Fruit fly (Drosophila melanogaster) whole organism, embryonic: Measurements from ENCODE around the gene Obp19d.

Experiments
- Adf1 ChIP-seq: fragments of 200-800 bp; sonication (Bioruptor generic); IDR thresholded peaks from 2 replicates; pipeline ENCODE4 v1.3.6; 2022; ENCODE audit warnings: missing biosample characterization, missing genetic modification characterization
- Atf-2 ChIP-seq: fragments of 200-800 bp; sonication (Bioruptor generic); optimal IDR thresholded peaks from 2 replicates; lab custom pipeline; 2016; ENCODE audit warnings: missing biosample characterization, missing genetic modification characterization
- BEAF-32 ChIP-seq: fragments of 200-800 bp; sonication (Bioruptor generic); optimal IDR thresholded peaks from 3 replicates; lab custom pipeline; 2017; ENCODE audit warnings: missing biosample characterization, missing genetic modification characterization, mild to moderate bottlenecking, moderate library complexity, missing genetic modification reagents
- BtbVII ChIP-seq: fragments of 200-800 bp; sonication (Bioruptor generic); optimal IDR thresholded peaks from 3 replicates; lab custom pipeline; 2017; ENCODE audit warnings: missing biosample characterization, mild to moderate bottlenecking, missing genetic modification characterization
- CG10979 ChIP-seq: fragments of 200-800 bp; sonication (Bioruptor generic); optimal IDR thresholded peaks from 2 replicates; lab custom pipeline; 2018; ENCODE audit warnings: missing biosample characterization, mild to moderate bottlenecking, missing genetic modification characterization, moderate library complexity
- CG11504 ChIP-seq: fragments of 200-800 bp; sonication (Bioruptor generic); optimal IDR thresholded peaks from 3 replicates; lab custom pipeline; 2019; ENCODE audit warnings: missing biosample characterization, mild to moderate bottlenecking, missing genetic modification characterization, moderate library complexity
- CG12219 ChIP-seq: fragments of 200-800 bp; sonication (Bioruptor generic); optimal IDR thresholded peaks from 3 replicates; lab custom pipeline; 2018; ENCODE audit warnings: missing biosample characterization, mild to moderate bottlenecking, missing genetic modification characterization
- CG12299 ChIP-seq: fragments of 200-800 bp; sonication (Bioruptor generic); optimal IDR thresholded peaks from 2 replicates; lab custom pipeline; 2018; ENCODE audit warnings: missing biosample characterization, mild to moderate bottlenecking, missing genetic modification characterization
- CG12659 ChIP-seq: fragments of 200-800 bp; sonication (Bioruptor generic); optimal IDR thresholded peaks from 3 replicates; lab custom pipeline; 2017; ENCODE audit warnings: mild to moderate bottlenecking, missing biosample characterization, missing genetic modification reagents, missing genetic modification characterization
- CG13775 ChIP-seq: fragments of 200-800 bp; sonication (Bioruptor generic); optimal IDR thresholded peaks from 3 replicates; lab custom pipeline; 2017; ENCODE audit warnings: missing biosample characterization, mild to moderate bottlenecking, missing genetic modification characterization
- CG1603 ChIP-seq: fragments of 200-800 bp; sonication (Bioruptor generic); optimal IDR thresholded peaks from 2 replicates; lab custom pipeline; 2019; ENCODE audit warnings: missing biosample characterization, mild to moderate bottlenecking, missing genetic modification characterization, moderate library complexity
- CG18619 ChIP-seq: fragments of 200-800 bp; sonication (Bioruptor generic); optimal IDR thresholded peaks from 3 replicates; lab custom pipeline; 2017; ENCODE audit warnings: missing biosample characterization, mild to moderate bottlenecking, missing genetic modification characterization
- CG2712 ChIP-seq: fragments of 200-800 bp; optimal IDR thresholded peaks from 3 replicates; lab custom pipeline; 2019; ENCODE audit warnings: missing biosample characterization, mild to moderate bottlenecking, missing genetic modification characterization, moderate library complexity
- CG33557 ChIP-seq: fragments of 200-800 bp; sonication (Bioruptor generic); optimal IDR thresholded peaks from 2 replicates; lab custom pipeline; 2019; ENCODE audit warnings: missing biosample characterization, mild to moderate bottlenecking, missing genetic modification characterization, moderate library complexity
- CG34422 ChIP-seq: fragments of 200-800 bp; sonication (Bioruptor generic); IDR thresholded peaks from 3 replicates; pipeline ENCODE4 v1.3.6; 2022; ENCODE audit warnings: missing biosample characterization, missing genetic modification characterization
- CG4282 ChIP-seq: fragments of 200-800 bp; sonication (Bioruptor generic); optimal IDR thresholded peaks from 2 replicates; lab custom pipeline; 2016; ENCODE audit warnings: missing biosample characterization, missing genetic modification characterization
- CG7839 ChIP-seq: fragments of 200-800 bp; sonication (Bioruptor generic); optimal IDR thresholded peaks from 3 replicates; lab custom pipeline; 2018; ENCODE audit warnings: missing biosample characterization, mild to moderate bottlenecking, missing genetic modification characterization, moderate library complexity
- CG7987 ChIP-seq: fragments of 200-800 bp; sonication (Bioruptor generic); optimal IDR thresholded peaks from 2 replicates; lab custom pipeline; 2018; ENCODE audit warnings: missing biosample characterization, mild to moderate bottlenecking, missing genetic modification characterization, moderate library complexity
- CG8290 ChIP-seq, 3 experiments: fragments of 200-800 bp; sonication (Bioruptor generic); optimal IDR thresholded peaks; 2 replicates each; lab custom pipeline; 2016 to 2019; ENCODE audit warnings: missing biosample characterization in 3 of 3, missing genetic modification characterization in 3 of 3, mild to moderate bottlenecking in 2 of 3, moderate library complexity in 1 of 3
- Doc3 ChIP-seq: fragments of 200-800 bp; sonication (Bioruptor generic); IDR thresholded peaks from 3 replicates; pipeline ENCODE4 v1.3.6; 2022; ENCODE audit warnings: missing biosample characterization, missing genetic modification characterization; ENCODE audit not compliant: partially characterized antibody
- Dref ChIP-seq: fragments of 200-800 bp; sonication (Bioruptor generic); IDR thresholded peaks from 2 replicates; pipeline ENCODE4 v1.3.6; 2022; ENCODE audit warnings: missing biosample characterization, missing genetic modification characterization
- HLH54F ChIP-seq: fragments of 200-800 bp; sonication (Bioruptor generic); optimal IDR thresholded peaks from 3 replicates; lab custom pipeline; 2016; ENCODE audit warnings: missing biosample characterization, missing genetic modification characterization
- Hsf ChIP-seq: fragments of 200-800 bp; sonication (Bioruptor generic); optimal IDR thresholded peaks from 3 replicates; lab custom pipeline; 2016; ENCODE audit warnings: missing biosample characterization, missing genetic modification characterization
- Kr ChIP-seq: fragments of 200-800 bp; sonication (Bioruptor generic); optimal IDR thresholded peaks from 2 replicates; lab custom pipeline; 2017; ENCODE audit warnings: missing biosample characterization, mild to moderate bottlenecking, missing genetic modification characterization
- Meics ChIP-seq: fragments of 200-800 bp; sonication (Bioruptor generic); optimal IDR thresholded peaks from 2 replicates; lab custom pipeline; 2017; ENCODE audit warnings: missing biosample characterization, mild to moderate bottlenecking, missing genetic modification characterization
- Myb ChIP-seq: fragments of 200-800 bp; sonication (Bioruptor generic); optimal IDR thresholded peaks from 2 replicates; lab custom pipeline; 2016; ENCODE audit warnings: missing biosample characterization, missing genetic modification characterization
- Nf-YC ChIP-seq: fragments of 200-800 bp; optimal IDR thresholded peaks from 3 replicates; lab custom pipeline; 2019; ENCODE audit warnings: missing biosample characterization, mild to moderate bottlenecking, missing genetic modification characterization, moderate library complexity
- Optix ChIP-seq: fragments of 200-800 bp; sonication (Bioruptor generic); IDR thresholded peaks from 3 replicates; pipeline ENCODE4 v1.3.6; 2022; ENCODE audit warnings: missing biosample characterization, missing genetic modification characterization
- Scr ChIP-seq: fragments of 200-800 bp; sonication (Bioruptor generic); IDR thresholded peaks from 2 replicates; pipeline ENCODE4 v1.3.6; 2022; ENCODE audit warnings: missing biosample characterization, missing genetic modification characterization; ENCODE audit not compliant: partially characterized antibody
- Sry-β ChIP-seq: fragments of 200-800 bp; sonication (Bioruptor generic); optimal IDR thresholded peaks from 2 replicates; lab custom pipeline; 2018; ENCODE audit warnings: missing biosample characterization, mild to moderate bottlenecking, missing genetic modification characterization, moderate library complexity
- ac ChIP-seq: fragments of 200-800 bp; sonication (Bioruptor generic); optimal IDR thresholded peaks from 3 replicates; lab custom pipeline; 2017; ENCODE audit warnings: missing biosample characterization, mild to moderate bottlenecking, missing genetic modification characterization
- bsh ChIP-seq, 2 experiments: fragments of 200-800 bp; sonication (Bioruptor generic); optimal IDR thresholded peaks; 2 replicates each; lab custom pipeline; 2017 to 2018; ENCODE audit warnings: mild to moderate bottlenecking in 2 of 2, missing biosample characterization in 2 of 2, missing genetic modification characterization in 2 of 2, moderate library complexity in 1 of 2
- chif ChIP-seq, 2 experiments: fragments of 200-800 bp; sonication (Bioruptor generic); optimal IDR thresholded peaks; 3 replicates each; lab custom pipeline; 2016; ENCODE audit warnings: missing biosample characterization in 2 of 2, missing genetic modification characterization in 2 of 2
- emc ChIP-seq: fragments of 200-800 bp; sonication (Bioruptor generic); optimal IDR thresholded peaks from 2 replicates; lab custom pipeline; 2016; ENCODE audit warnings: missing biosample characterization, missing genetic modification characterization
- esg ChIP-seq: fragments of 200-800 bp; sonication (Bioruptor generic); conservative IDR thresholded peaks from 2 replicates; pipeline ENCODE4 v1.3.6; 2022; ENCODE audit warnings: missing biosample characterization, missing genetic modification characterization
- lmd ChIP-seq: fragments of 200-800 bp; sonication (Bioruptor generic); IDR thresholded peaks from 2 replicates; pipeline ENCODE4 v1.3.6; 2022; ENCODE audit warnings: missing biosample characterization, missing genetic modification characterization
- mirr ChIP-seq: fragments of 200-800 bp; sonication (Bioruptor generic); optimal IDR thresholded peaks from 3 replicates; lab custom pipeline; 2018; ENCODE audit warnings: missing biosample characterization, mild to moderate bottlenecking, missing genetic modification characterization
- shn ChIP-seq: fragments of 200-800 bp; sonication (Bioruptor generic); optimal IDR thresholded peaks from 3 replicates; lab custom pipeline; 2016; ENCODE audit warnings: missing biosample characterization, missing genetic modification characterization
- sisA ChIP-seq: fragments of 200-800 bp; sonication (Bioruptor generic); IDR thresholded peaks from 2 replicates; pipeline ENCODE4 v1.3.6; 2022; ENCODE audit warnings: missing biosample characterization, missing genetic modification characterization
- sna ChIP-seq: fragments of 200-800 bp; sonication (Bioruptor generic); IDR thresholded peaks from 2 replicates; pipeline ENCODE4 v1.3.6; 2022; ENCODE audit warnings: missing biosample characterization, missing genetic modification characterization; ENCODE audit not compliant: partially characterized antibody
- ssp ChIP-seq: fragments of 200-800 bp; sonication (Bioruptor generic); IDR thresholded peaks from 2 replicates; pipeline ENCODE4 v1.3.6; 2022; ENCODE audit warnings: missing biosample characterization, missing genetic modification characterization
- tio ChIP-seq: fragments of 200-800 bp; sonication (Bioruptor generic); optimal IDR thresholded peaks from 2 replicates; lab custom pipeline; 2017; ENCODE audit warnings: missing biosample characterization, missing genetic modification characterization, inconsistent platforms
- unc-4 ChIP-seq: fragments of 200-800 bp; sonication (Bioruptor generic); IDR thresholded peaks from 2 replicates; pipeline ENCODE4 v1.3.6; 2022; ENCODE audit warnings: missing biosample characterization, missing genetic modification characterization; ENCODE audit not compliant: partially characterized antibody
- usp ChIP-seq: fragments of >200 bp; optimal IDR thresholded peaks from 2 replicates; lab custom pipeline; 2017; ENCODE audit warnings: missing biosample characterization, missing genetic modification characterization
- zen ChIP-seq: fragments of 200-800 bp; sonication (Bioruptor generic); optimal IDR thresholded peaks from 3 replicates; lab custom pipeline; 2018; ENCODE audit warnings: missing biosample characterization, mild to moderate bottlenecking, missing genetic modification characterization, moderate library complexity

The Obp19d gene

DNA sequence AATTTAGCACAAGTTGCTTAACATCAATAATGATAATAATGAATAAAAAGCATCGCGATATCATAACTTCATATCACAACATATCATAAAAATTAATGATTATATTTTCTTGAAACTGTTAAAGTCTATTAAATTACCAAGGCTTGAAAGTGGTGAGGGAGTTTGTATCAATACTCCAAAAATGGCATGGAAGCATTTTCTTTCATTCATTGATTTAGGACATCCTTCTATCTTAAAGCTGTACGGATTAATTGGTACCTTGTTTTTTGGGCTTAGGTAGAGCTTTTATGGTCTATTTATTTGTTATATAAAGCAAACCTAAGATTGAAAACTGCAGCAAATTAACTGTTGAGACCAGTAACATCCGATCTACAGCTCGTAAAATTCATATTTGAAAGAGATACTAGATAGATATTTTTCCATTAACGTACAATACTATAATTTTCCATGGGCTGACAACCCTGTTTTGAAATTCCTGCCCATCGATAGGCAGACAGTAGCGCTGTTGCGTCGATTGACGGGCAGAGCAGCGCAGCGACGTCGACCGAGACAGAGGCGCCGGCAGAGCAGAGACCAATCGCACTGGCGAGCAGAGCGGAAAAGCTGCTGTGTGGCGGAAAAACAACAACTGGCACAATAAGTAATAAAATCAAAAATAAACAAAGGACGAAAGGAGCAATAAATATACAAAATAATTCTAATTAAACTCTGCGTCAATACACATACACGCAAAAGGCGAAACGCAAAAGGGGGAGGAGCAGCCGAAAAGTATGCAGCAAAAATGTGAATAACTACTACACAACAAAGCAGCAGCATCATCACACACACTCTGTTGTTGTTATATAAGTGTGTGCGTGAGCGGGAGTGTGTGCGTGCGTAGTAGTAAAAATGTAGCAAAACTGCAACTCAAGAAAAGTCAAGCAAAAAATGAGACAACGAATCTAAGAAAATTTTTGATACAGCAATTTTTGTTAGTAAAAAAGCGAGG, 14.2 kb downstream of the Obp19d start, which contains the start of gene CG1695 (continued):
- TF ChIP-seq Meics (GFP tag; lab: Kevin White, UChicago): peak; percentile 35
- TF ChIP-seq ssp: no peak
- no peak for TF ChIP-seq Kr (GFP tag; lab: Kevin White, UChicago)
- TF ChIP-seq tio (GFP tag; lab: Kevin White, UChicago): no peak
- TF ChIP-seq sna (GFP tag; lab: Robert Waterston, UW): 0 out of 2 replicates have a peak, but pooled peaks have one; percentile 38
- TF ChIP-seq unc-4: peak; percentile 39; the same call in 1 of the 2 replicates
- peak; percentile 26 for TF ChIP-seq Hsf (GFP tag; lab: Kevin White, UChicago)
- TF ChIP-seq CG12299: no peak
- TF ChIP-seq bsh (GFP tag; optimal IDR thresholded peaks at IDR 0.05; lab: Kevin White, UChicago): no peak
- TF ChIP-seq zen (tag; lab: Kevin White, UChicago): no peak
- peak; percentile 31; the same call in 1 of the 2 replicates for TF ChIP-seq lmd (GFP tag; lab: Robert Waterston, UW)
- TF ChIP-seq Atf-2: no peak
- TF ChIP-seq Adf1 (GFP tag; lab: Robert Waterston, UW): peak; percentile 97
- peak; percentile 6 for TF ChIP-seq Nf-YC
- no peak for TF ChIP-seq Sry-β (GFP tag; lab: Kevin White, UChicago)
- TF ChIP-seq CG18619: peak; percentile 19
- TF ChIP-seq usp: no peak
- peak; percentile 22 for TF ChIP-seq Myb (GFP tag; lab: Kevin White, UChicago)
- no peak for TF ChIP-seq shn (GFP tag; lab: Kevin White, UChicago)
- peak; percentile 32 for TF ChIP-seq CG7839 (tag; lab: Kevin White, UChicago)
- TF ChIP-seq Doc3 (GFP tag; lab: Robert Waterston, UW): no peak
- TF ChIP-seq Dref: peak; percentile 59
- peak; percentile 2 for TF ChIP-seq CG10979 (tag; lab: Kevin White, UChicago)
- peak; percentile 7 for TF ChIP-seq CG13775 (GFP tag; lab: Kevin White, UChicago)
- TF ChIP-seq CG7987 (GFP tag; lab: Kevin White, UChicago): no peak
- peak; percentile 29 for TF ChIP-seq CG11504 (tag; lab: Kevin White, UChicago)
- no peak for TF ChIP-seq CG4282 (GFP tag; lab: Kevin White, UChicago)
- peak; percentile 27; the same call in 1 of the 2 replicates for TF ChIP-seq Scr (GFP tag; lab: Robert Waterston, UW)
- peak in 1 of 2 experiments; percentile 6 for TF ChIP-seq chif (GFP tag; optimal IDR thresholded peaks at IDR 0.05; lab: Kevin White, UChicago)
- TF ChIP-seq CG34422 (GFP tag; lab: Robert Waterston, UW): no peak
- no peak for TF ChIP-seq mirr
- TF ChIP-seq HLH54F: peak; percentile 1
- TF ChIP-seq BEAF-32 (GFP tag; lab: Kevin White, UChicago): peak; percentile 42
- TF ChIP-seq ac (GFP tag; lab: Kevin White, UChicago): no peak
- TF ChIP-seq CG2712 (tag; lab: Kevin White, UChicago): no peak
- no peak for TF ChIP-seq CG12219
- TF ChIP-seq BtbVII: no peak
- TF ChIP-seq esg (GFP tag; lab: Robert Waterston, UW): no peak
- no peak for TF ChIP-seq CG8290 (GFP tag; optimal IDR thresholded peaks at IDR 0.05; lab: Kevin White, UChicago)
- TF ChIP-seq CG8290 (tag; optimal IDR thresholded peaks at IDR 0.05; lab: Kevin White, UChicago): peak in 1 of 2 experiments; percentile 51
- no peak for TF ChIP-seq CG33557 (GFP tag; lab: Kevin White, UChicago)
- TF ChIP-seq sisA (GFP tag; lab: Robert Waterston, UW): no peak
- no peak for TF ChIP-seq Optix (GFP tag; lab: Robert Waterston, UW)
- TF ChIP-seq CG12659: peak; percentile 34
- TF ChIP-seq CG1603 (tag; lab: Kevin White, UChicago): no peak
- TF ChIP-seq emc (GFP tag; lab: Kevin White, UChicago): no peak
- TF ChIP-seq, all 482 proteins: peak for 87
